Worm (Caenorhabditis elegans): ENCODE measurements around the gene Y116A8C.38.
A peak's percentile ranks its signal among the peaks of the same experiment; 100 is the strongest.
"Not testable (repeated sequence)": the region's sequence is repeated elsewhere in the genome, so short reads cannot be mapped to it uniquely, and the experiment has no call there.

Y116A8C.38 gene

DNA sequence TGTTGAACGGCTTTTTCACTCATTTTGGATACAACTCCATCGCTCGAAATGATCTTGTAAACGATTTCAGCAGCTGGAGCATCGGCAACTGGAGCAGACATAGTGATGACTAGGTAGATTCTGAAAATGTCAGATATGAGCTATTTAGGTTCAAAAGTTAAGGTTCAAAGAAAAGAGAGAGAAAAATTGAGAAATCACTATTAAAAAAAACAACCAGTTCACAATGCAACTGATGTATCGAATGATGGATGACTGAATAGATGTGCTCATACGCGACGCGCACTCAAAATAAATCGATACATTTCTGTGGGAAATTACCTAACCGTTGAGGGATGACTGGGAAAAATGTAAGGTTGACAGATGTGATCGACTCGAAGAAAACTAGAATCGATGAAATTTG lies 31.2 kb downstream of the Y116A8C.38 start, which contains the start of gene skr-13:
Gene skr-13 (minus strand): TSS at position 101 of the 400 bp plus-strand sequence.
- TF ChIP-seq zip-5 (tag; optimal IDR thresholded peaks at IDR 0.05) (no peak), pqm-1 (tag; optimal IDR thresholded peaks at IDR 0.05) (no peak), syd-9 (tag; optimal IDR thresholded peaks at IDR 0.05) (no peak), sox-4 (tag; optimal IDR thresholded peaks at IDR 0.05) (no peak), ref-2 (tag; optimal IDR thresholded peaks at IDR 0.05) (no peak), sdc-2 (tag; optimal IDR thresholded peaks at IDR 0.05) (no peak), fkh-10 (GFP tag; optimal IDR thresholded peaks at IDR 0.05) (no peak), ceh-18 (tag; optimal IDR thresholded peaks at IDR 0.05) (no peak), mec-3 (tag; optimal IDR thresholded peaks at IDR 0.05; ENCODE audit: borderline replicate concordance) (no peak), T23F11.4 (GFP tag; optimal IDR thresholded peaks at IDR 0.05) (no peak), pag-3 (tag; optimal IDR thresholded peaks at IDR 0.05; ENCODE audit: borderline replicate concordance) (no peak)

DNA sequence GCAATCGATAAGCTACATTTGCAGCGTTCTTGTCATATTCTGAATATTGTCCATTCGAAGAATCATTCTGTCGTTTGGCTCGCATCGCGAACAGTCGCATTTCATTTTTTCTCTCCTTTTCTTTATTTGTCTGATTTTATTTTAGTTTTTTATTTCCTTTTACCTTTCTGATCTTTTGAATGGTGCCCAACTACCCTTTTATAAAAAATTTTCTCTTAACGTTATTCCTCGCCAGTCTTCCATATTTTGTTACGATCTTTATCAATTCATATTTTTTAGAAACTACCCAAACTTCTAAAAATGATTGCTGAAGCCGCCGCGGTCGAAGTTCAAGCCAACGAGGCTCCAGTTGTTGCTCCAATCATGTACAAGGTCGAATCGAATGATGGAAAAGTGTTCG lies 31.9 kb downstream of the Y116A8C.38 start, which contains the start of gene skr-9:
Gene skr-9 (plus strand): TSS at position 301 of the 400 bp plus-strand sequence.
- not testable (repeated sequence) for TF ChIP-seq ceh-48 (tag; optimal IDR thresholded peaks at IDR 0.05); ets-4 (tag; optimal IDR thresholded peaks at IDR 0.05); ceh-6 (GFP tag; optimal IDR thresholded peaks at IDR 0.05)

DNA sequence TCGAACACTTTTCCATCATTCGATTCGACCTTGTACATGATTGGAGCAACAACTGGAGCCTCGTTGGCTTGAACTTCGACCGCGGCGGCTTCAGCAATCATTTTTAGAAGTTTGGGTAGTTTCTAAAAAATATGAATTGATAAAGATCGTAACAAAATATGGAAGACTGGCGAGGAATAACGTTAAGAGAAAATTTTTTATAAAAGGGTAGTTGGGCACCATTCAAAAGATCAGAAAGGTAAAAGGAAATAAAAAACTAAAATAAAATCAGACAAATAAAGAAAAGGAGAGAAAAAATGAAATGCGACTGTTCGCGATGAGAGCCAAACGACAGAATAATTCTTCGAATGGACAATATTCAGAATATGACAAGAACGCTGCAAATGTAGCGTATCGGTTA lies 34.4 kb downstream of the Y116A8C.38 start, which contains the start of gene skr-8:
Gene skr-8 (minus strand): TSS at position 101 of the 400 bp plus-strand sequence.
- not testable (repeated sequence) for TF ChIP-seq nfya-1 (tag; optimal IDR thresholded peaks at IDR 0.05); ceh-22 (tag; optimal IDR thresholded peaks at IDR 0.05); hlh-30 (tag; optimal IDR thresholded peaks at IDR 0.05; ENCODE audit: insufficient read depth)

DNA sequence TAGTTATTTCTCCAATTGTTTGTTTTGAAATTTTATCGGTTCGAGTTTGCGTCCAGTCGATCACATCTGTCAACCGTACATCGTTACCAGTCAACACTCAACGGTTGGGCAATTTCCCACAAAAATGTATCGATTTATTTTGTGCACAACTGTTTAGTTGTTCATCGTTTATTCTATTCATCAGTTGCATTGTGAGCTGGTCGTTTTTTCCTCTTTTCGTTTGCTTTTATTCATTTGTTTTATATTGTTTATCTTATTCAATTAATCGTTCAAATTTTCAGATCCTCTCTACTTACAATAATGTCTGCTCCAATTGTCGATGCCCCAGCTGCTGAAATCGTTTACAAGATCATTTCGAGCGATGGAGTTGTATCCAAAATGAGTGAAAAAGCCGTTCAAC lies 35.6 kb downstream of the Y116A8C.38 start, which contains the start of gene skr-12:
Gene skr-12 (plus strand): TSS at position 301 of the 400 bp plus-strand sequence.
- TF ChIP-seq pat-9 (tag; optimal IDR thresholded peaks at IDR 0.05) (no peak), ztf-16 (tag; optimal IDR thresholded peaks at IDR 0.05) (no peak), ceh-14 (tag; optimal IDR thresholded peaks at IDR 0.05) (no peak), unc-55 (GFP tag; optimal IDR thresholded peaks at IDR 0.05) (no peak), nfya-1 (tag; optimal IDR thresholded peaks at IDR 0.05) (no peak), C38D4.7 (GFP tag; optimal IDR thresholded peaks at IDR 0.05) (no peak), syd-9 (tag; optimal IDR thresholded peaks at IDR 0.05) (no peak), ceh-34 (tag; optimal IDR thresholded peaks at IDR 0.05) (no peak), unc-42 (tag; optimal IDR thresholded peaks at IDR 0.05) (no peak), elt-4 (tag; optimal IDR thresholded peaks at IDR 0.05) (no peak), Y22D7AL.16 (tag; optimal IDR thresholded peaks at IDR 0.05) (no peak), C08G9.2 (tag; optimal IDR thresholded peaks at IDR 0.05) (no peak), eyg-1 (tag; optimal IDR thresholded peaks at IDR 0.05) (no peak), ceh-45 (GFP tag; IDR thresholded peaks at IDR 0.05) (no peak), F13H6.1 (tag; optimal IDR thresholded peaks at IDR 0.05) (no peak), unc-86 (tag; optimal IDR thresholded peaks at IDR 0.05) (no peak), pha-4 (tag; optimal IDR thresholded peaks at IDR 0.05) (no peak), ceh-2 (tag; optimal IDR thresholded peaks at IDR 0.05) (no peak), gmeb-2 (tag; optimal IDR thresholded peaks at IDR 0.05) (no peak)

DNA sequence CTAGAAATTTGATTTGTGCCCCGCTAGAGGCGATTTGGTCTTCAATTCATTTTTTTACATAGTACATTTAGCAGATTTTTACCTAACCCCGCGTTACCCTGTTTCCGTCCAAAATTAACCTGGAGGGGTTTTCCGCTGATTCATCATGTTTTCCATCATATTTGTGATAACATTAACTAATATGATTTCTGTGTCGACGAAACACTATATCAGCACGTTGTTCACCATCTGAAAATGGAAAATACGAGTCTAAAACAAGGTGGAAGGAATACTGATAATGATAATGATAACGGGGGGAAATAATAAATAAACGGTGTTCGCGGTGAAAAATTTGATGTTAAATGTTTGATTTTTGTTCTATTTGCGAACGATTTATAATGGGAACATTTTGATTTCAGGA lies 40.4 kb downstream of the Y116A8C.38 start:
- TF ChIP-seq elt-2 (tag; optimal IDR thresholded peaks at IDR 0.05): peak; percentile 83
- no peak for TF ChIP-seq ceh-45 (GFP tag; IDR thresholded peaks at IDR 0.05)
- TF ChIP-seq hlh-13 (GFP tag; optimal IDR thresholded peaks at IDR 0.05): no peak
- no peak for TF ChIP-seq zip-5 (tag; optimal IDR thresholded peaks at IDR 0.05)
